Fruit fly (Drosophila melanogaster): ENCODE measurements around the gene CG33768.

The CG33768 gene

dm6 chr3L:22665110-22665509 is 18.1 kb downstream of the CG33768 start (continued):
- TF ChIP-seq fkh (GFP tag; optimal IDR thresholded peaks at IDR 0.05), result no peak
- 0 out of 3 replicates have a peak, but pooled peaks have one; percentile 39 for TF ChIP-seq CG6163 (GFP tag; IDR thresholded peaks at IDR 0.05)
- TF ChIP-seq CG11762 (GFP tag; optimal IDR thresholded peaks at IDR 0.05; ENCODE audit: insufficient read depth), result no peak
- no peak for TF ChIP-seq net (GFP tag; optimal IDR thresholded peaks at IDR 0.05)
- TF ChIP-seq CG8632 (GFP tag; optimal IDR thresholded peaks at IDR 0.05), result no peak
- TF ChIP-seq CG6808 (GFP tag; optimal IDR thresholded peaks at IDR 0.05), result no peak
- TF ChIP-seq CG7368 (GFP tag; optimal IDR thresholded peaks at IDR 0.05), result no peak
- TF ChIP-seq Smox (GFP tag; optimal IDR thresholded peaks at IDR 0.05), result peak; percentile 31
- TF ChIP-seq eg (GFP tag; IDR thresholded peaks at IDR 0.05), result no peak
- peak; percentile 10 for TF ChIP-seq CG6792 (GFP tag; optimal IDR thresholded peaks at IDR 0.05)
- TF ChIP-seq pdm3 (GFP tag; optimal IDR thresholded peaks at IDR 0.05), result peak; percentile 34
- TF ChIP-seq CG16779 (tag; optimal IDR thresholded peaks at IDR 0.05), result no peak
- peak; percentile 13 for TF ChIP-seq Sox14 (GFP tag; optimal IDR thresholded peaks at IDR 0.05)
- peak; percentile 46 for TF ChIP-seq Eip78C (GFP tag)
- no peak for TF ChIP-seq dac (GFP tag; optimal IDR thresholded peaks at IDR 0.05)
- TF ChIP-seq CG9139 (GFP tag; optimal IDR thresholded peaks at IDR 0.05), result no peak
- no peak for TF ChIP-seq Gug (GFP tag; IDR thresholded peaks at IDR 0.05)
- no peak for TF ChIP-seq CG6276 (GFP tag; optimal IDR thresholded peaks at IDR 0.05)
- no peak for TF ChIP-seq Ets21C (GFP tag; optimal IDR thresholded peaks at IDR 0.05)
- no peak for TF ChIP-seq CG1621 (tag; optimal IDR thresholded peaks at IDR 0.05)
- TF ChIP-seq CG11294 (GFP tag; IDR thresholded peaks at IDR 0.05), result no peak
- no peak for TF ChIP-seq CG8319 (GFP tag; optimal IDR thresholded peaks at IDR 0.05)
- TF ChIP-seq acj6 (GFP tag; optimal IDR thresholded peaks at IDR 0.05), result peak; percentile 8
- TF ChIP-seq CG34406 (GFP tag; optimal IDR thresholded peaks at IDR 0.05), result no peak
- no peak for TF ChIP-seq CG11902 (GFP tag; optimal IDR thresholded peaks at IDR 0.05)
- TF ChIP-seq Ets96B (tag; optimal IDR thresholded peaks at IDR 0.05), result no peak
- no peak for TF ChIP-seq CG4318 (GFP tag; optimal IDR thresholded peaks at IDR 0.05)
- peak; percentile 23 for TF ChIP-seq achi (GFP tag; optimal IDR thresholded peaks at IDR 0.05)
- peak; percentile 36 for TF ChIP-seq topi (GFP tag; optimal IDR thresholded peaks at IDR 0.05)
- peak; percentile 21 for TF ChIP-seq CG10631 (GFP tag; optimal IDR thresholded peaks at IDR 0.05)
- TF ChIP-seq Blimp-1 (GFP tag; optimal IDR thresholded peaks at IDR 0.05), result no peak
- peak; percentile 15 for TF ChIP-seq CG32006 (GFP tag; optimal IDR thresholded peaks at IDR 0.05)
- peak; percentile 18 for TF ChIP-seq CG3919 (GFP tag; optimal IDR thresholded peaks at IDR 0.05)
- TF ChIP-seq Hr39 (GFP tag; optimal IDR thresholded peaks at IDR 0.05), result peak; percentile 44
- no peak for TF ChIP-seq Eip93F (GFP tag; optimal IDR thresholded peaks at IDR 0.05)

DNA sequence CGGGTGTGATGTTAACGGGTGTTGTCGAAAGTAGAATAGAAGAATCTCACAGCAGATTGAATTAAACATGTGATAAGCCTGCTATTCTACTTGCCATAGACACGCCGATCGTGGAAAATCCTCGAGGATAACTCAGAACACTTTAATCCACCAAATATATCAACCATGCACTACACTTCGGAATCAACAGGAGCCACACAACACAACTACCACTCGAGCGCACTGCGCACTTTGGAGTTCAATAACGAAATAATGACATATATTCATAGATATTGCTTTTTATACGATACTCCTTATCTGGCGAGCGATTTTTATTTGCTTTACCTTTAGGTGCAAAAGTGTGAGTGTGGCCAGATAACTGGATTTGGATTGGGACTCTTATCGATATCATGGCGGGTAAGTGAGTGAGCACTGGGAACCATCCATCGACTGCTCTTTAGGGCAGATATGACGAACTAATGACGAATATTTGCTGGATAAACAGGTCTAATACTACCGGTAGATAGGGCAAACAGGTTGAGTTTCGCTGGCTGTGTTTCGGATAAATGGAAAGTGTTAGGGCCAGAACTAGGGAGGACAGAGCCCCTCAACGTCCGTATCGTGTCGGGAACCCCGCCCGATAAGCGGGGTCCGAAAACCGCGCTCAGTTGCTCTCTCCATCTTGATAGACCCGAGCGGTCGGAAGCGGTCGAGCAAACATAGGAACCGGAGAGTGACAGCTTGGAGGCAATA is 22.5 kb downstream of the CG33768 start, which contains the start of gene Jhbp6:
Gene Jhbp6, plus strand, starts transcription at position 682 of the 732 bp plus-strand sequence.
- TF ChIP-seq fkh (GFP tag; optimal IDR thresholded peaks at IDR 0.05) (peak; percentile 59), salr (GFP tag; optimal IDR thresholded peaks at IDR 0.05) (no peak), svp (GFP tag) (peak; percentile 45)

DNA sequence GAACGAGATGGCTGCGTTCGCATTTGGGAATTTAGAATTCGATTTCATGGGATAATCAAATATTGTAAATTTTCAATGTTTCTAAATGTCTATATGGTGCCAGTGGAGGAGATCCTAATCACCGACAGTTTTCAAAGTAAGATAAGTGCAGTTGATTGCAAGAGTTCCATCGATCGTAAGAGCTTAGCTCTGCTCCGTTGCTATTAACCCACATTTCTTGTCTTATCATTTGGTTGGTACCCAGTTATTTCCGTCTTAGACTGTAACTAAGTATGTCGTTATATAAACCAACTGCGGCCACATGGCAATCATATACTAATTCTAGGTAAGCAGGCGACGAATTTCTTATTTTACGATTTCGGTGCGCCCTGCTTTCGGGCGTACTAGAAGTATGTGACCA is 23.2 kb downstream of the CG33768 start:
- TF ChIP-seq esn (GFP tag; optimal IDR thresholded peaks at IDR 0.05) (no peak), vri (GFP tag; optimal IDR thresholded peaks at IDR 0.05) (no peak), topi (GFP tag; optimal IDR thresholded peaks at IDR 0.05) (no peak), Eip78C (GFP tag) (no peak), CG10669 (GFP tag; optimal IDR thresholded peaks at IDR 0.05) (no peak), CG8119 (GFP tag; IDR thresholded peaks at IDR 0.05) (no peak), fkh (GFP tag; optimal IDR thresholded peaks at IDR 0.05) (no peak), Hr39 (GFP tag; optimal IDR thresholded peaks at IDR 0.05) (no peak), acj6 (GFP tag; optimal IDR thresholded peaks at IDR 0.05) (no peak), dac (GFP tag; optimal IDR thresholded peaks at IDR 0.05) (no peak), Sox14 (GFP tag; optimal IDR thresholded peaks at IDR 0.05) (no peak), CG7368 (GFP tag; optimal IDR thresholded peaks at IDR 0.05) (no peak), CG3032 (tag; optimal IDR thresholded peaks at IDR 0.05) (no peak), fd85E (GFP tag; optimal IDR thresholded peaks at IDR 0.05) (no peak), Ets96B (tag; optimal IDR thresholded peaks at IDR 0.05) (no peak), CG6808 (GFP tag; optimal IDR thresholded peaks at IDR 0.05) (no peak), spab (GFP tag; optimal IDR thresholded peaks at IDR 0.05) (no peak), CG10631 (GFP tag; optimal IDR thresholded peaks at IDR 0.05) (no peak)

All from whole organism, prepupa.